Fruit fly (Drosophila melanogaster): ENCODE measurements around the gene CG5280.

The CG5280 gene

dm6 chr3L:9019196-9019662 is 29.2 kb upstream of the CG5280 start, which contains the start of gene Doc2 (continued):
- peak; percentile 44 for TF ChIP-seq cg (GFP tag; optimal IDR thresholded peaks at IDR 0.05)
- TF ChIP-seq al (GFP tag; IDR thresholded peaks at IDR 0.05) = no peak
- no peak for TF ChIP-seq ro (GFP tag; IDR thresholded peaks at IDR 0.05)
- no peak for TF ChIP-seq eve (GFP tag; optimal IDR thresholded peaks at IDR 0.05)
- no peak for TF ChIP-seq CG18476 (GFP tag; optimal IDR thresholded peaks at IDR 0.05)
- no peak for TF ChIP-seq CG13624 (GFP tag; optimal IDR thresholded peaks at IDR 0.05)
- peak; percentile 97 for TF ChIP-seq CG10321 (GFP tag; IDR thresholded peaks at IDR 0.05)
- no peak for TF ChIP-seq gem (tag; optimal IDR thresholded peaks at IDR 0.05)
- peak; percentile 30 for TF ChIP-seq CG17829 (tag; optimal IDR thresholded peaks at IDR 0.05)
- TF ChIP-seq fd102C (GFP tag; optimal IDR thresholded peaks at IDR 0.05) = no peak
- TF ChIP-seq CG12299 (tag; optimal IDR thresholded peaks at IDR 0.05) = no peak
- no peak for TF ChIP-seq CG17359 (tag; optimal IDR thresholded peaks at IDR 0.05)
- TF ChIP-seq pb (GFP tag; optimal IDR thresholded peaks at IDR 0.05) = no peak
- no peak for TF ChIP-seq lov (optimal IDR thresholded peaks at IDR 0.05)
- 0 out of 3 replicates have a peak, but pooled peaks have one; percentile 10 for TF ChIP-seq lov (GFP tag; IDR thresholded peaks at IDR 0.05)
- TF ChIP-seq CG16813 (GFP tag; IDR thresholded peaks at IDR 0.05; ENCODE audit: partially characterized antibody) = no peak
- no peak for TF ChIP-seq sisA (GFP tag; IDR thresholded peaks at IDR 0.05)
- TF ChIP-seq ap (GFP tag; IDR thresholded peaks at IDR 0.05) = no peak
- TF ChIP-seq prd (optimal IDR thresholded peaks at IDR 0.05) = no peak
- TF ChIP-seq prd (GFP tag; IDR thresholded peaks at IDR 0.05) = no peak
- 0 out of 4 replicates have a peak, but pooled peaks have one; percentile 11 for TF ChIP-seq Dll (GFP tag; IDR thresholded peaks at IDR 0.05; ENCODE audit: partially characterized antibody)
- TF ChIP-seq Optix (GFP tag; IDR thresholded peaks at IDR 0.05) = no peak
- TF ChIP-seq CG1647 (GFP tag; optimal IDR thresholded peaks at IDR 0.05) = no peak
- TF ChIP-seq Sry-δ (GFP tag; optimal IDR thresholded peaks at IDR 0.05) = no peak
- no peak for TF ChIP-seq aop (GFP tag; IDR thresholded peaks at IDR 0.05)
- TF ChIP-seq CG14014 (GFP tag; IDR thresholded peaks at IDR 0.05) = no peak
- TF ChIP-seq CG17361 (GFP tag; IDR thresholded peaks at IDR 0.05) = no peak
- no peak for TF ChIP-seq Sox100B (GFP tag; optimal IDR thresholded peaks at IDR 0.05)
- no peak for TF ChIP-seq pita (GFP tag; optimal IDR thresholded peaks at IDR 0.05)
- TF ChIP-seq CG4404 (GFP tag; IDR thresholded peaks at IDR 0.05) = no peak
- TF ChIP-seq NC2β (GFP tag; optimal IDR thresholded peaks at IDR 0.05) = no peak
- TF ChIP-seq tup (GFP tag; optimal IDR thresholded peaks at IDR 0.05) = no peak
- TF ChIP-seq stc (GFP tag; IDR thresholded peaks at IDR 0.05) = no peak
- no peak for TF ChIP-seq ac (GFP tag; optimal IDR thresholded peaks at IDR 0.05)
- no peak for TF ChIP-seq dpn (GFP tag; optimal IDR thresholded peaks at IDR 0.05)
- TF ChIP-seq sqz (GFP tag; optimal IDR thresholded peaks at IDR 0.05) = no peak
- TF ChIP-seq CG4328 (GFP tag; optimal IDR thresholded peaks at IDR 0.05) = no peak
- TF ChIP-seq H2.0 (GFP tag; IDR thresholded peaks at IDR 0.05) = no peak
- TF ChIP-seq CG1602 (GFP tag; optimal IDR thresholded peaks at IDR 0.05) = no peak
- no peak for TF ChIP-seq CG5245 (GFP tag; optimal IDR thresholded peaks at IDR 0.05)
- peak; percentile 33 for TF ChIP-seq Deaf1 (tag; optimal IDR thresholded peaks at IDR 0.05)
- no peak for TF ChIP-seq shn (GFP tag; optimal IDR thresholded peaks at IDR 0.05)
- no peak for TF ChIP-seq psq (GFP tag; optimal IDR thresholded peaks at IDR 0.05)
- no peak for TF ChIP-seq disco-r (GFP tag; optimal IDR thresholded peaks at IDR 0.05)
- peak in 1 of 2 experiments; percentile 38 for TF ChIP-seq tll (GFP tag; optimal IDR thresholded peaks at IDR 0.05)
- no peak for TF ChIP-seq Hey (tag; optimal IDR thresholded peaks at IDR 0.05)
- no peak for TF ChIP-seq lilli (GFP tag; optimal IDR thresholded peaks at IDR 0.05)
- no peak for TF ChIP-seq Xrp1 (GFP tag; IDR thresholded peaks at IDR 0.05)
- TF ChIP-seq Ets65A (GFP tag) = no peak
- peak; percentile 71; the same call in 2 of the 4 replicates for TF ChIP-seq chinmo (GFP tag; IDR thresholded peaks at IDR 0.05; ENCODE audit: partially characterized antibody)
- TF ChIP-seq CG5180 (GFP tag; optimal IDR thresholded peaks at IDR 0.05) = peak; percentile 62
- TF ChIP-seq CG10267 (tag; optimal IDR thresholded peaks at IDR 0.05) = no peak
